Worm (Caenorhabditis elegans) whole organism, early embryonic: ENCODE measurements around the gene M01H9.10.

ENCODE experiments used
- B0310.2 ChIP-seq: sonication (generic microtip); optimal IDR thresholded peaks from 2 replicates; lab custom pipeline; 2016; ENCODE audit warnings: mild to moderate bottlenecking, missing genetic modification characterization, missing compliant biosample characterization
- F13C5.2 ChIP-seq: sonication (generic microtip); optimal IDR thresholded peaks from 2 replicates; lab custom pipeline; 2017; ENCODE audit warnings: mild to moderate bottlenecking, missing genetic modification characterization, inconsistent platforms, missing compliant biosample characterization
- aly-1 ChIP-seq: sonication (generic microtip); optimal IDR thresholded peaks from 2 replicates; lab custom pipeline; 2016; ENCODE audit warnings: missing genetic modification characterization, missing compliant biosample characterization
- ama-1 ChIP-seq: fragments of 150-350 bp; optimal IDR thresholded peaks from 2 replicates; lab custom pipeline; 2014
- ceh-13 ChIP-seq: fragments of 200-800 bp; sonication (Bioruptor generic); optimal IDR thresholded peaks from 2 replicates; lab custom pipeline; 2018; ENCODE audit warnings: mild to moderate bottlenecking, missing genetic modification characterization, missing compliant biosample characterization
- ceh-36 ChIP-seq: sonication (generic microtip); optimal IDR thresholded peaks from 2 replicates; lab custom pipeline; 2016; ENCODE audit warnings: missing genetic modification characterization, inconsistent platforms, missing compliant biosample characterization
- ets-7 ChIP-seq: sonication (generic microtip); optimal IDR thresholded peaks from 2 replicates; lab custom pipeline; 2016; ENCODE audit warnings: missing genotype, missing genetic modification characterization, missing compliant biosample characterization
- flt-1 ChIP-seq: fragments of 200-800 bp; sonication (Bioruptor generic); IDR thresholded peaks from 2 replicates; pipeline ENCODE4 v1.3.6; 2022; ENCODE audit warnings: missing genetic modification characterization, missing compliant biosample characterization
- hmbx-1 ChIP-seq: sonication (generic microtip); optimal IDR thresholded peaks from 2 replicates; lab custom pipeline; 2016; ENCODE audit warnings: mild to moderate bottlenecking, missing genetic modification characterization, missing compliant biosample characterization
- hmg-4 ChIP-seq: fragments of 200-800 bp; sonication (Bioruptor generic); optimal IDR thresholded peaks from 2 replicates; lab custom pipeline; 2018; ENCODE audit warnings: mild to moderate bottlenecking, missing genetic modification characterization, missing compliant biosample characterization
- hnd-1 ChIP-seq: sonication (generic microtip); optimal IDR thresholded peaks from 2 replicates; lab custom pipeline; 2016; ENCODE audit warnings: missing genetic modification characterization, missing compliant biosample characterization
- pes-1 ChIP-seq: fragments of 200-800 bp; sonication (Bioruptor generic); IDR thresholded peaks from 2 replicates; pipeline ENCODE4 v1.3.6; 2022; ENCODE audit warnings: missing genetic modification reagents, missing genetic modification characterization, missing compliant biosample characterization
- scrt-1 ChIP-seq: fragments of 200-800 bp; sonication (Bioruptor generic); IDR thresholded peaks from 2 replicates; pipeline ENCODE4 v1.3.6; 2022; ENCODE audit warnings: missing genetic modification characterization, missing compliant biosample characterization
- sea-1 ChIP-seq: fragments of 200-800 bp; sonication (Bioruptor generic); conservative IDR thresholded peaks from 2 replicates; pipeline ENCODE4 v1.3.6; 2022; ENCODE audit warnings: missing genetic modification characterization, missing compliant biosample characterization
- tbx-11 ChIP-seq: fragments of 200-800 bp; sonication (Bioruptor generic); IDR thresholded peaks from 2 replicates; pipeline ENCODE4 v1.3.6; 2022; ENCODE audit warnings: missing genetic modification characterization, missing compliant biosample characterization
- tbx-37 ChIP-seq: fragments of 200-800 bp; sonication (Bioruptor generic); conservative IDR thresholded peaks from 2 replicates; pipeline ENCODE4 v1.3.6; 2022; ENCODE audit warnings: missing genetic modification reagents, missing genetic modification characterization, missing compliant biosample characterization
- tra-4 ChIP-seq: sonication (generic microtip); optimal IDR thresholded peaks from 2 replicates; lab custom pipeline; 2017; ENCODE audit warnings: missing genetic modification characterization, missing compliant biosample characterization

M01H9.10 gene

ce11 chrIV:4480027-4480426, at the start of gene M01H9.10:
M01H9.10 (minus strand) TSS chrIV:4480127.
- TF ChIP-seq tbx-37, result no peak
- no peak for TF ChIP-seq B0310.2 (tag; lab: Kevin White, UChicago)
- TF ChIP-seq ama-1 (lab: Kevin White, UChicago), result no peak
- no peak for TF ChIP-seq hnd-1
- TF ChIP-seq ceh-36 (tag; lab: Kevin White, UChicago), result no peak
- TF ChIP-seq aly-1 (tag; lab: Kevin White, UChicago), result no peak
- no peak for TF ChIP-seq flt-1
- TF ChIP-seq pes-1 (GFP tag; lab: Robert Waterston, UW), result no peak
- TF ChIP-seq tbx-11 (GFP tag; lab: Robert Waterston, UW), result no peak
- no peak for TF ChIP-seq hmbx-1
- TF ChIP-seq ceh-13, result no peak
- TF ChIP-seq tra-4 (tag; lab: Kevin White, UChicago), result no peak
- TF ChIP-seq sea-1 (GFP tag; lab: Robert Waterston, UW), result no peak
- no peak for TF ChIP-seq F13C5.2 (tag; lab: Kevin White, UChicago)
- no peak for TF ChIP-seq ets-7 (tag; lab: Kevin White, UChicago)
- TF ChIP-seq scrt-1, result no peak
- no peak for TF ChIP-seq hmg-4 (GFP tag; lab: Kevin White, UChicago)

- TF ChIP-seq tra-4 (tag; lab: Kevin White, UChicago) (no peak), ceh-36 (tag; lab: Kevin White, UChicago) (peak; percentile 72), hmg-4 (GFP tag; lab: Kevin White, UChicago) (no peak)
Observed at ce11 chrIV:4526724-4527123, 46.8 kb upstream of the M01H9.10 start.

ce11 chrIV:4526028-4526427, 46.1 kb upstream of the M01H9.10 start:
- TF ChIP-seq hnd-1 (no peak), pes-1 (GFP tag; lab: Robert Waterston, UW) (no peak), ama-1 (lab: Kevin White, UChicago) (no peak), tbx-11 (GFP tag; lab: Robert Waterston, UW) (no peak), sea-1 (GFP tag; lab: Robert Waterston, UW) (no peak), hmg-4 (GFP tag; lab: Kevin White, UChicago) (no peak), aly-1 (tag; lab: Kevin White, UChicago) (no peak)

ce11 chrIV:4524943-4525342, 45.0 kb upstream of the M01H9.10 start, which contains the start of gene ZK180.6:
ZK180.6 (minus strand) TSS chrIV:4525043.
- TF ChIP-seq sea-1 (GFP tag; lab: Robert Waterston, UW) (no peak), hmbx-1 (no peak), ets-7 (tag; lab: Kevin White, UChicago) (no peak), tbx-37 (no peak), tbx-11 (GFP tag; lab: Robert Waterston, UW) (no peak), pes-1 (GFP tag; lab: Robert Waterston, UW) (no peak), B0310.2 (tag; lab: Kevin White, UChicago) (no peak), scrt-1 (no peak), F13C5.2 (tag; lab: Kevin White, UChicago) (no peak), hmg-4 (GFP tag; lab: Kevin White, UChicago) (no peak), hnd-1 (no peak), tra-4 (tag; lab: Kevin White, UChicago) (no peak), ama-1 (lab: Kevin White, UChicago) (no peak), ceh-36 (tag; lab: Kevin White, UChicago) (no peak), flt-1 (no peak), ceh-13 (no peak), aly-1 (tag; lab: Kevin White, UChicago) (no peak)

- TF ChIP-seq ets-7 (tag; lab: Kevin White, UChicago) (no peak), tbx-37 (no peak), aly-1 (tag; lab: Kevin White, UChicago) (no peak), flt-1 (no peak), pes-1 (GFP tag; lab: Robert Waterston, UW) (no peak), ceh-36 (tag; lab: Kevin White, UChicago) (no peak), tbx-11 (GFP tag; lab: Robert Waterston, UW) (no peak)
Observed at ce11 chrIV:4523461-4523860, 43.5 kb upstream of the M01H9.10 start.

ce11 chrIV:4519714-4520113, 39.8 kb upstream of the M01H9.10 start:
- no peak for TF ChIP-seq tra-4 (tag; lab: Kevin White, UChicago)
- no peak for TF ChIP-seq aly-1 (tag; lab: Kevin White, UChicago)
- no peak for TF ChIP-seq hmbx-1
- no peak for TF ChIP-seq hnd-1
- no peak for TF ChIP-seq scrt-1
- TF ChIP-seq tbx-37, result no peak
- no peak for TF ChIP-seq pes-1 (GFP tag; lab: Robert Waterston, UW)
- TF ChIP-seq ets-7 (tag; lab: Kevin White, UChicago), result no peak
- no peak for TF ChIP-seq flt-1
- no peak for TF ChIP-seq ama-1 (lab: Kevin White, UChicago)
- TF ChIP-seq ceh-36 (tag; lab: Kevin White, UChicago), result no peak
- TF ChIP-seq hmg-4 (GFP tag; lab: Kevin White, UChicago), result no peak
- no peak for TF ChIP-seq tbx-11 (GFP tag; lab: Robert Waterston, UW)
- TF ChIP-seq B0310.2 (tag; lab: Kevin White, UChicago), result no peak
- TF ChIP-seq F13C5.2 (tag; lab: Kevin White, UChicago), result no peak
- TF ChIP-seq sea-1 (GFP tag; lab: Robert Waterston, UW), result no peak

ce11 chrIV:4518111-4518510, 38.2 kb upstream of the M01H9.10 start:
- TF ChIP-seq hmg-4 (GFP tag; lab: Kevin White, UChicago), result peak; percentile 10
- no peak for TF ChIP-seq ceh-13

- TF ChIP-seq tbx-11 (GFP tag; lab: Robert Waterston, UW) (no peak), pes-1 (GFP tag; lab: Robert Waterston, UW) (no peak), hnd-1 (no peak), hmg-4 (GFP tag; lab: Kevin White, UChicago) (no peak), tra-4 (tag; lab: Kevin White, UChicago) (no peak), ceh-13 (no peak), aly-1 (tag; lab: Kevin White, UChicago) (no peak), hmbx-1 (no peak), ets-7 (tag; lab: Kevin White, UChicago) (no peak), F13C5.2 (tag; lab: Kevin White, UChicago) (no peak), ceh-36 (tag; lab: Kevin White, UChicago) (no peak), flt-1 (no peak), tbx-37 (no peak), ama-1 (lab: Kevin White, UChicago) (no peak)
Observed at ce11 chrIV:4517066-4517465, 37.1 kb upstream of the M01H9.10 start, which contains the start of gene ZK180.5. ZK180.5 (minus strand) TSS chrIV:4517166.
